Fruit fly (Drosophila melanogaster): ENCODE measurements around the gene CG33229.

CG33229 gene

DNA sequence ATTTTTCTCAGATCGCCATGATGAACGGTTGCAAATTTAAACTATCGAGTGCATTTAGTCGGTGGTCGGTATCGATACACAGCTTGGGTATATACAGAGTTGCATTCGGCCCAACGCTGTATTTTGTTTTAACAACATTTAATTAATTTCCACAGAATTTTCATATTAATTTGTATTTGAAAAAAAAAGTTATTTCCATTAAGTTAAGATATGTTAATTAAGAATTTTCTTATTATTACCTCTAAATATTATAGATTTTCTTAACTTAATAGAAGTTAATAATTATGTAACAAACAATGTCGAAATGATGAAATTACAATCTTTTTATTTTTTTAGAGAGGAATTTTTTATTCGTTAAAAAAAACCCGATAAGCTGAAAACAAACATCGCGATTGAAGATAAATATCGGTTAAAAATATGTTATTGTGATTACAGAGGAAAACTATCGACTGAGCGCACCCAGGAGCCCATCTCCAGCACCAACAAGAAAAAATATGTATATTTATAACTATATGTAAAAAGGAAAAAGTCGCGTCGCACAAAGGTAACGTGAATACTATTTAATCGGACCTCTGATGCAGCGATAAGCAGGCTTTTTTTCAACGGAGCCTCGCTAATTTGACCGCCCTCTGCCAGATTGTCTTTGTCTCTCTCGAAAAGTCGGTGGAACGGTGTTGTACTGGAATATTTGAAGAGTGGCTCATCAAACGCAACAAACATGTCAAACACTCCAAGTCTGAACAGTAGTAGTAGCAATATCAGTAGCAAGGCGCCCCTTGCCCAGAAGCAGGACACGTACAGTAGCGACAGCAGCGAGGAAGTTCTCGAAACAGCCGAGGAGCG is 23.7 kb upstream of the CG33229 start, which contains the start of the genes rno and mri (continued):
- TF ChIP-seq Dad (GFP tag; optimal IDR thresholded peaks at IDR 0.05) (no peak), CG3407 (GFP tag; optimal IDR thresholded peaks at IDR 0.05) (no peak), pzg (GFP tag; optimal IDR thresholded peaks at IDR 0.05) (peak; percentile 35), CG15696 (tag; optimal IDR thresholded peaks at IDR 0.05) (peak; percentile 71), tgo (GFP tag; IDR thresholded peaks at IDR 0.05) (peak; percentile 77), ap (GFP tag; IDR thresholded peaks at IDR 0.05) (peak; percentile 50), CG12155 (GFP tag; optimal IDR thresholded peaks at IDR 0.05) (peak; percentile 42), gsb (GFP tag; IDR thresholded peaks at IDR 0.05) (no peak), CG8281 (tag; optimal IDR thresholded peaks at IDR 0.05) (no peak), CG34422 (GFP tag; IDR thresholded peaks at IDR 0.05) (peak; percentile 58; the same call in 1 of the 3 replicates), chinmo (GFP tag; IDR thresholded peaks at IDR 0.05; ENCODE audit: partially characterized antibody) (peak; percentile 85; the same call in 2 of the 4 replicates), CG7745 (tag; optimal IDR thresholded peaks at IDR 0.05) (no peak), Deaf1 (tag; optimal IDR thresholded peaks at IDR 0.05) (no peak), Ravus (GFP tag; IDR thresholded peaks at IDR 0.05) (peak; percentile 28), pita (GFP tag; optimal IDR thresholded peaks at IDR 0.05) (no peak), Antp (GFP tag; optimal IDR thresholded peaks at IDR 0.05) (no peak), zfh1 (GFP tag; IDR thresholded peaks at IDR 0.05) (peak; percentile 71; the same call in 2 of the 3 replicates), BtbVII (GFP tag; optimal IDR thresholded peaks at IDR 0.05) (peak; percentile 3), CG16815 (GFP tag; optimal IDR thresholded peaks at IDR 0.05) (peak; percentile 59), zf30C (GFP tag; optimal IDR thresholded peaks at IDR 0.05) (no peak), CG3847 (GFP tag; IDR thresholded peaks at IDR 0.05) (peak; percentile 66; the same call in 1 of the 2 replicates), Bdp1 (GFP tag; optimal IDR thresholded peaks at IDR 0.05) (no peak), NfI (GFP tag; optimal IDR thresholded peaks at IDR 0.05) (peak; percentile 67), ems (GFP tag; optimal IDR thresholded peaks at IDR 0.05) (peak; percentile 1), tll (GFP tag; optimal IDR thresholded peaks at IDR 0.05) (no peak), CG4730 (GFP tag; IDR thresholded peaks at IDR 0.05) (peak; percentile 72), Mes4 (GFP tag; optimal IDR thresholded peaks at IDR 0.05) (no peak), CG17912 (GFP tag; optimal IDR thresholded peaks at IDR 0.05) (no peak), C15 (GFP tag; IDR thresholded peaks at IDR 0.05) (no peak), cas (GFP tag; IDR thresholded peaks at IDR 0.05) (no peak), Hr51 (GFP tag; optimal IDR thresholded peaks at IDR 0.05) (peak; percentile 9 to 81), CG2875 (GFP tag; optimal IDR thresholded peaks at IDR 0.05) (peak; percentile 4), CG17186 (GFP tag; optimal IDR thresholded peaks at IDR 0.05) (no peak), Fer2 (tag; optimal IDR thresholded peaks at IDR 0.05) (peak; percentile 50), lab (GFP tag; optimal IDR thresholded peaks at IDR 0.05) (peak; percentile 67), Dip2 (GFP tag; IDR thresholded peaks at IDR 0.05) (no peak), odd (GFP tag; optimal IDR thresholded peaks at IDR 0.05) (peak; percentile 21), E2f2 (GFP tag; IDR thresholded peaks at IDR 0.05) (peak; percentile 40), CG2199 (GFP tag; IDR thresholded peaks at IDR 0.05) (no peak), tx (GFP tag; optimal IDR thresholded peaks at IDR 0.05) (no peak), CG4360 (GFP tag; IDR thresholded peaks at IDR 0.05) (no peak), CG10543 (GFP tag; optimal IDR thresholded peaks at IDR 0.05) (peak; percentile 85), Sry-δ (GFP tag; optimal IDR thresholded peaks at IDR 0.05) (peak; percentile 81), CG4404 (GFP tag; IDR thresholded peaks at IDR 0.05) (peak; percentile 38; the same call in 1 of the 2 replicates), CG15514 (GFP tag; optimal IDR thresholded peaks at IDR 0.05) (peak; percentile 43), az2 (GFP tag; optimal IDR thresholded peaks at IDR 0.05) (peak; percentile 73), CG10321 (GFP tag; IDR thresholded peaks at IDR 0.05) (peak; percentile 17; the same call in 1 of the 2 replicates), CG12659 (GFP tag; optimal IDR thresholded peaks at IDR 0.05) (peak; percentile 60)

Data from whole organism, embryonic.